Worm (Caenorhabditis elegans) whole organism, L1 larva: Measurements from ENCODE around the gene K07H8.11.

Source experiments
- aly-2 ChIP-seq: fragments of 150-350 bp; optimal IDR thresholded peaks from 2 replicates; lab custom pipeline; 2014; ENCODE audit warnings: missing biosample characterization, missing genetic modification characterization
- fkh-10 ChIP-seq: sonication (generic microtip); optimal IDR thresholded peaks from 2 replicates; lab custom pipeline; 2017; ENCODE audit warnings: missing biosample characterization, missing genetic modification reagents, missing genetic modification characterization
- nhr-28 ChIP-seq: fragments of 150-350 bp; optimal IDR thresholded peaks from 2 replicates; lab custom pipeline; 2014; ENCODE audit warnings: missing biosample characterization, missing genetic modification characterization
- nhr-76 ChIP-seq: sonication (generic microtip); optimal IDR thresholded peaks from 2 replicates; lab custom pipeline; 2017; ENCODE audit warnings: missing biosample characterization, missing genetic modification characterization
- pqm-1 ChIP-seq: sonication (generic microtip); optimal IDR thresholded peaks from 3 replicates; lab custom pipeline; 2017; ENCODE audit warnings: missing biosample characterization, missing genetic modification characterization
- snpc-4 ChIP-seq: fragments of 150-350 bp; optimal IDR thresholded peaks from 2 replicates; lab custom pipeline; 2014; ENCODE audit warnings: missing biosample characterization, missing genetic modification characterization
- unc-62 ChIP-seq: fragments of 150-350 bp; optimal IDR thresholded peaks from 2 replicates; lab custom pipeline; 2014; ENCODE audit warnings: missing biosample characterization, missing genetic modification reagents, missing genetic modification characterization

DNA sequence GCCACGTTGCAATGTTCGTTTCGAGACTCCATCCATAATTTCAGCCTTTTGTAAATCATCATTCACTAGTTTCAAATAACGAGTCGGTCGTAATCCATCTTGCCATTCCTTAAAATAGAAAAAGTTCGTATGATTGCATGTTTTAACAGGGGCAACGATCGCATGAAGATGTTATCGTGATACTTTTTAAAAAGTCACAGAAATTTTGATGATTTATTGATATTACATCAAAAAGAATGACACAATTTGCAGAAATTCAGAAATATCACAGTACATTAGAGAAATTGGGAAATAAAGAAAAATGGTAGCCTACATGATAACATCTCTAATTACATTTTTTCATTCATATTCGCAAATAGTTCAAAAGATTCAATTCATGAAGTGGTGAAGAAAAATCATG, 1.8 kb downstream of the K07H8.11 start:
- no peak for TF ChIP-seq snpc-4
- TF ChIP-seq unc-62 (GFP tag; lab: Kevin White, UChicago): no peak
- TF ChIP-seq nhr-28: no peak
- no peak for TF ChIP-seq pqm-1 (tag; lab: Kevin White, UChicago)
- no peak for TF ChIP-seq fkh-10
- no peak for TF ChIP-seq aly-2 (tag; lab: Kevin White, UChicago)
- TF ChIP-seq nhr-76 (tag; lab: Kevin White, UChicago): no peak
